Worm (Caenorhabditis elegans) whole organism, dauer: Measurements from ENCODE around the gene Y48D7A.1.
A peak's percentile ranks its signal among the peaks of the same experiment; 100 is the strongest.

Source experiments
- unc-62 ChIP-seq: sonication (generic microtip); optimal IDR thresholded peaks from 2 replicates; lab custom pipeline; 2017; ENCODE audit warnings: missing biosample characterization, missing genetic modification reagents, missing genetic modification characterization

Y48D7A.1 gene

ce11 chrX:3009190-3009589, at the start of gene Y48D7A.1:
Y48D7A.1 (plus strand) TSS chrX:3009490.
- TF ChIP-seq unc-62, result no peak

ce11 chrX:2960703-2961102, 48.6 kb upstream of the Y48D7A.1 start:
- TF ChIP-seq unc-62, result no peak

- TF ChIP-seq unc-62, result no peak
Observed at ce11 chrX:2966252-2966651, 43.0 kb upstream of the Y48D7A.1 start.

ce11 chrX:2969447-2969989, 39.8 kb upstream of the Y48D7A.1 start:
- no peak for TF ChIP-seq unc-62

- no peak for TF ChIP-seq unc-62
Observed at ce11 chrX:2970212-2970611, 39.1 kb upstream of the Y48D7A.1 start.

- TF ChIP-seq unc-62, result no peak
Observed at ce11 chrX:2970804-2971395, 38.4 kb upstream of the Y48D7A.1 start.

ce11 chrX:2971542-2971988, 37.7 kb upstream of the Y48D7A.1 start:
- no peak for TF ChIP-seq unc-62

- no peak for TF ChIP-seq unc-62
Observed at ce11 chrX:2972272-2973042, 36.8 kb upstream of the Y48D7A.1 start.

- TF ChIP-seq unc-62, result no peak
Observed at ce11 chrX:2975421-2975820, 33.9 kb upstream of the Y48D7A.1 start.

ce11 chrX:2976148-2976547, 33.1 kb upstream of the Y48D7A.1 start, which contains the start of gene aakg-3:
aakg-3 (plus strand) TSS chrX:2976448.
- no peak for TF ChIP-seq unc-62

ce11 chrX:2978100-2978499, 31.2 kb upstream of the Y48D7A.1 start:
- no peak for TF ChIP-seq unc-62

- no peak for TF ChIP-seq unc-62
Observed at ce11 chrX:2981715-2982114, 27.6 kb upstream of the Y48D7A.1 start, which contains the start of gene nspg-5. nspg-5 (plus strand) TSS chrX:2982015.

- no peak for TF ChIP-seq unc-62
Observed at ce11 chrX:2983996-2984395, 25.3 kb upstream of the Y48D7A.1 start, which contains the start of gene osm-5. osm-5 (plus strand) TSS chrX:2984263.

- TF ChIP-seq unc-62, result no peak
Observed at ce11 chrX:2990145-2990544, 19.1 kb upstream of the Y48D7A.1 start.

ce11 chrX:2996318-2996717, 13.0 kb upstream of the Y48D7A.1 start:
- TF ChIP-seq unc-62, result no peak

- TF ChIP-seq unc-62, result peak; percentile 73
Observed at ce11 chrX:2996976-2997399, 12.3 kb upstream of the Y48D7A.1 start.

ce11 chrX:2999652-3000051, 9.6 kb upstream of the Y48D7A.1 start, which contains the start of gene Y41G9A.17:
Y41G9A.17 (minus strand) TSS chrX:2999752.
- TF ChIP-seq unc-62, result no peak

- TF ChIP-seq unc-62, result no peak
Observed at ce11 chrX:3003703-3004102, 5.6 kb upstream of the Y48D7A.1 start, which contains the start of gene Y41G9A.6. Y41G9A.6 (minus strand) TSS chrX:3003803.
